Worm (Caenorhabditis elegans) whole organism, young adult: ENCODE data around the gene ifg-1.

Experiments used
- B0019.2 ChIP-seq: fragments of 200-800 bp; sonication (Bioruptor generic); conservative IDR thresholded peaks from 2 replicates; pipeline ENCODE4 v1.3.6; 2022; ENCODE audit warnings: missing genetic modification reagents, missing genetic modification characterization, missing compliant biosample characterization
- C06A6.2 ChIP-seq: fragments of 200-800 bp; sonication (Bioruptor generic); conservative IDR thresholded peaks from 2 replicates; pipeline ENCODE4 v1.3.6; 2022; ENCODE audit warnings: missing genetic modification characterization, missing compliant biosample characterization
- D2030.7 ChIP-seq: fragments of 200-800 bp; sonication (Bioruptor generic); IDR thresholded peaks from 2 replicates; pipeline ENCODE4 v1.3.6; 2022; ENCODE audit warnings: missing genetic modification reagents, missing genetic modification characterization, missing compliant biosample characterization
- F33H1.4 ChIP-seq: fragments of 200-800 bp; sonication (Bioruptor generic); IDR thresholded peaks from 2 replicates; pipeline ENCODE4 v1.3.6; 2022; ENCODE audit warnings: missing genetic modification reagents, missing genetic modification characterization, missing compliant biosample characterization
- T07F8.4 ChIP-seq: sonication (generic microtip); optimal IDR thresholded peaks from 2 replicates; lab custom pipeline; 2016; ENCODE audit warnings: mild to moderate bottlenecking, missing genetic modification characterization, moderate library complexity, missing compliant biosample characterization
- Y53F4B.3 ChIP-seq: fragments of 200-800 bp; sonication (Bioruptor generic); IDR thresholded peaks from 2 replicates; pipeline ENCODE4 v1.3.6; 2022; ENCODE audit warnings: missing genetic modification reagents, missing genetic modification characterization, missing compliant biosample characterization
- Y53G8AR.9 ChIP-seq: fragments of 200-800 bp; sonication (Bioruptor generic); conservative IDR thresholded peaks from 2 replicates; pipeline ENCODE4 v1.3.6; 2022; ENCODE audit warnings: missing genetic modification reagents, missing genetic modification characterization, missing compliant biosample characterization
- aptf-3 ChIP-seq: fragments of 200-800 bp; sonication (Bioruptor generic); IDR thresholded peaks from 2 replicates; pipeline ENCODE4 v1.3.6; 2022; ENCODE audit warnings: missing genetic modification characterization, missing compliant biosample characterization
- attf-3 ChIP-seq: fragments of 200-800 bp; sonication (Bioruptor generic); conservative IDR thresholded peaks from 2 replicates; pipeline ENCODE4 v1.3.6; 2022; ENCODE audit warnings: missing genetic modification reagents, missing genetic modification characterization, missing compliant biosample characterization
- attf-5 ChIP-seq: fragments of 200-800 bp; sonication (Bioruptor generic); optimal IDR thresholded peaks from 2 replicates; lab custom pipeline; 2018; ENCODE audit warnings: mild to moderate bottlenecking, missing genetic modification characterization, missing compliant biosample characterization
- cebp-2 ChIP-seq: fragments of 200-800 bp; sonication (Bioruptor generic); IDR thresholded peaks from 2 replicates; pipeline ENCODE4 v1.3.6; 2022; ENCODE audit warnings: missing genetic modification characterization, missing compliant biosample characterization
- ceh-91 ChIP-seq: fragments of 200-800 bp; sonication (Bioruptor generic); IDR thresholded peaks from 2 replicates; pipeline ENCODE4 v1.3.6; 2022; ENCODE audit warnings: missing genetic modification reagents, missing genetic modification characterization, missing compliant biosample characterization
- chd-7 ChIP-seq: sonication (generic microtip); optimal IDR thresholded peaks from 2 replicates; lab custom pipeline; 2016; ENCODE audit warnings: mild to moderate bottlenecking, missing genetic modification characterization, moderate library complexity, missing compliant biosample characterization
- dox-1 ChIP-seq: fragments of 200-800 bp; sonication (Bioruptor generic); IDR thresholded peaks from 2 replicates; pipeline ENCODE4 v1.3.6; 2022; ENCODE audit warnings: missing genetic modification reagents, missing genetic modification characterization, missing compliant biosample characterization
- dpff-1 ChIP-seq: sonication (generic microtip); optimal IDR thresholded peaks from 2 replicates; lab custom pipeline; 2017; ENCODE audit warnings: mild to moderate bottlenecking, missing genetic modification characterization, missing compliant biosample characterization
- dpl-1 ChIP-seq: fragments of 150-350 bp; optimal IDR thresholded peaks from 2 replicates; lab custom pipeline; 2014; ENCODE audit warnings: missing biosample characterization, missing genetic modification reagents, missing genetic modification characterization
- efl-1 ChIP-seq: fragments of 150-350 bp; optimal IDR thresholded peaks from 2 replicates; lab custom pipeline; 2014; ENCODE audit warnings: missing biosample characterization, missing genetic modification reagents, missing genetic modification characterization
- egl-18 ChIP-seq: fragments of 200-800 bp; sonication (Bioruptor generic); IDR thresholded peaks from 2 replicates; pipeline ENCODE4 v1.3.6; 2022; ENCODE audit warnings: missing genetic modification reagents, missing genetic modification characterization, missing compliant biosample characterization
- egl-44 ChIP-seq: fragments of 200-800 bp; sonication (Bioruptor generic); IDR thresholded peaks from 2 replicates; pipeline ENCODE4 v1.3.6; 2022; ENCODE audit warnings: missing genetic modification reagents, missing genetic modification characterization, missing compliant biosample characterization
- him-1 ChIP-seq: sonication (generic microtip); optimal IDR thresholded peaks from 2 replicates; lab custom pipeline; 2016; ENCODE audit warnings: missing genotype, missing genetic modification reagents, missing genetic modification characterization, missing compliant biosample characterization
- hsf-1 ChIP-seq: fragments of 200-800 bp; sonication (Bioruptor generic); IDR thresholded peaks from 2 replicates; pipeline ENCODE4 v1.3.6; 2022; ENCODE audit warnings: missing genetic modification reagents, missing genetic modification characterization, missing compliant biosample characterization
- let-526 ChIP-seq: fragments of 200-800 bp; sonication (Bioruptor generic); IDR thresholded peaks from 2 replicates; pipeline ENCODE4 v1.3.6; 2022; ENCODE audit warnings: missing genetic modification reagents, missing genetic modification characterization, missing compliant biosample characterization
- lin-26 ChIP-seq: fragments of 200-800 bp; sonication (Bioruptor generic); IDR thresholded peaks from 2 replicates; pipeline ENCODE4 v1.3.6; 2022; ENCODE audit warnings: missing genetic modification reagents, missing genetic modification characterization, missing compliant biosample characterization
- lin-54 ChIP-seq: fragments of 200-800 bp; sonication (Bioruptor generic); optimal IDR thresholded peaks from 2 replicates; lab custom pipeline; 2018; ENCODE audit warnings: mild to moderate bottlenecking, missing genetic modification characterization, missing compliant biosample characterization
- lsl-1 ChIP-seq: fragments of 200-800 bp; sonication (Bioruptor generic); optimal IDR thresholded peaks from 2 replicates; lab custom pipeline; 2018; ENCODE audit warnings: mild to moderate bottlenecking, missing genetic modification characterization, moderate library complexity, missing compliant biosample characterization
- lsy-27 ChIP-seq: sonication (generic microtip); optimal IDR thresholded peaks from 2 replicates; lab custom pipeline; 2017; ENCODE audit warnings: missing genetic modification characterization, mild to moderate bottlenecking, missing compliant biosample characterization, antibody characterized with exemption, missing genotype, borderline replicate concordance; ENCODE audit not compliant: insufficient read depth
- madf-6 ChIP-seq: fragments of 200-800 bp; sonication (Bioruptor generic); IDR thresholded peaks from 2 replicates; pipeline ENCODE4 v1.3.6; 2022; ENCODE audit warnings: missing genetic modification reagents, missing genetic modification characterization, missing compliant biosample characterization
- madf-8 ChIP-seq: fragments of 200-800 bp; sonication (Bioruptor generic); conservative IDR thresholded peaks from 2 replicates; pipeline ENCODE4 v1.3.6; 2022; ENCODE audit warnings: missing genetic modification reagents, missing genetic modification characterization, missing compliant biosample characterization
- nhr-27 ChIP-seq: fragments of 200-800 bp; sonication (Bioruptor generic); optimal IDR thresholded peaks from 2 replicates; lab custom pipeline; 2018; ENCODE audit warnings: mild to moderate bottlenecking, missing genetic modification characterization, moderate library complexity, missing compliant biosample characterization
- pbrm-1 ChIP-seq: fragments of 200-800 bp; sonication (Bioruptor generic); IDR thresholded peaks from 2 replicates; pipeline ENCODE4 v1.3.6; 2022; ENCODE audit warnings: missing genetic modification reagents, missing genetic modification characterization, missing compliant biosample characterization
- snpc-1.1 ChIP-seq: sonication (generic microtip); optimal IDR thresholded peaks from 2 replicates; lab custom pipeline; 2017; ENCODE audit warnings: missing genetic modification characterization, mild to moderate bottlenecking, missing compliant biosample characterization, antibody characterized with exemption, moderate library complexity, missing genotype, missing genetic modification reagents; ENCODE audit not compliant: insufficient read depth
- snpc-3.4 ChIP-seq: sonication (generic microtip); optimal IDR thresholded peaks from 2 replicates; lab custom pipeline; 2017; ENCODE audit warnings: missing genetic modification characterization, mild to moderate bottlenecking, missing compliant biosample characterization, antibody characterized with exemption, moderate library complexity, missing genotype, missing genetic modification reagents
- somi-1 ChIP-seq: fragments of 200-800 bp; sonication (Bioruptor generic); optimal IDR thresholded peaks from 2 replicates; lab custom pipeline; 2018; ENCODE audit warnings: mild to moderate bottlenecking, missing genetic modification characterization, missing compliant biosample characterization
- xnd-1 ChIP-seq: sonication (generic microtip); optimal IDR thresholded peaks from 2 replicates; lab custom pipeline; 2016; ENCODE audit warnings: missing genotype, missing genetic modification reagents, missing genetic modification characterization, missing compliant biosample characterization
- ztf-26 ChIP-seq: sonication (generic microtip); optimal IDR thresholded peaks from 2 replicates; lab custom pipeline; 2017; ENCODE audit warnings: missing genetic modification characterization, missing compliant biosample characterization

Gene ifg-1

DNA sequence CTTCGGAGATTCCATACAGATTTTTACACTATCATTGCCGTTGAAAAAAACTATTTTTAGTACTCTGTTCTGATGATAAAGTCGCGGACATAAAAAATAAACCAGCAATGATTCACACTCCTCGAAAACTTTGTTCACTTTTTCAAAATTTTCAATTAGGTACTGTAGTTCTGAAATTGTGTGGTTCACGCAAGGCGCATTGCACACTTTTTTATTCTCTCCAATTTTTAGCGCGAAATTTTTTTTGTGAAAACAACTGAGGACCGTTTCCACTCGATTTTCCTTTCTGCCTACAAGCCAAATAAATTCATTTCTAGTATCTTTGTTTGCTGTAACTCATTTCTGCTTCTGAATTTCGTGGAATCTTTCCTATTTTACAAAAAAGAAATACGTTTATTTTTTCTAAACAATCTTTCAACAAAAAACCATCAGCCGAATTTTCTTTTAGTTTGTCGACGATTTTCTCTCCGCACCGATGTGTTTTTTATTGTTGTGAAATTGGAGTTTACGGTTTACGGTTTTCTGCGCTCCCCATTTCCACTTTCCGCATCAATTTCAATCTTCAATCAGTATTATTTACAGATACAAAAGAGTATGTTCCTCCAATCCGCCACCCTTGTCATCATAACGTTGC is 36.3 kb downstream of the ifg-1 start, which contains the start of gene F35C11.5:
F35C11.5 (plus strand) TSS at position 584 of the 634 bp plus-strand sequence.
- TF ChIP-seq F33H1.4 (peak; percentile 67), madf-8 (GFP tag; lab: Robert Waterston, UW) (peak; percentile 75), dox-1 (GFP tag; lab: Robert Waterston, UW) (peak; percentile 21; the same call in 1 of the 2 replicates), lsl-1 (GFP tag; lab: Kevin White, UChicago) (peak; percentile 93), madf-6 (GFP tag; lab: Robert Waterston, UW) (peak; percentile 92), egl-18 (GFP tag; lab: Robert Waterston, UW) (no peak), cebp-2 (GFP tag; lab: Robert Waterston, UW) (no peak), D2030.7 (peak; percentile 39; the same call in 1 of the 2 replicates), snpc-3.4 (tag; lab: Kevin White, UChicago) (peak; percentile 29), snpc-1.1 (tag; lab: Kevin White, UChicago) (no peak), xnd-1 (peak; percentile 88), lin-54 (GFP tag; lab: Kevin White, UChicago) (peak; percentile 48), dpl-1 (peak; percentile 66), efl-1 (GFP tag; lab: Kevin White, UChicago) (peak; percentile 86), nhr-27 (no peak), ceh-91 (GFP tag; lab: Robert Waterston, UW) (peak; percentile 79), B0019.2 (GFP tag; lab: Robert Waterston, UW) (peak; percentile 45; the same call in 1 of the 2 replicates), him-1 (tag; lab: Kevin White, UChicago) (peak; percentile 13)
- TF ChIP-seq, all 124 proteins: peak for 14

DNA sequence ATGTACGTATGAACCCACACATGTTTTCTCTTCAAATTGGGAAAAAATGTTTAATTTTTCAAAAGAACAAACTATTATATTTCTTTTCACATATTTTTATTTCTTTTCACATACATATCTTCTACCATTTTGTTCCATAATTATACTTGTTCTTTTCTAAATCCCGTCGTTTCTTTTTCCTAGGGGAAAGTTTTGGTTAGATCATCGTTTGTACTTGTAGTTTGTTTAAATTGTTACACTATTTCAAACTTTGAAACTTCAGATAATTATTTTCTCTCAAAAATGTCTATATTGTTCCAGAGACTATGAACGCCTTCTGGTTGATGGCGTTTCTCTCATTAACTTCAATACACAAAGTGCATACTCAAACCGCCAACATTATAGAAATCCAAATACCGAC is 39.0 kb downstream of the ifg-1 start, which contains the start of gene F35C11.7:
F35C11.7 (plus strand) TSS at position 301 of the 400 bp plus-strand sequence.
- TF ChIP-seq pbrm-1 (GFP tag; lab: Robert Waterston, UW) (no peak), aptf-3 (GFP tag; lab: Robert Waterston, UW) (no peak), dpff-1 (tag; lab: Kevin White, UChicago) (no peak), T07F8.4 (tag; lab: Kevin White, UChicago) (no peak), chd-7 (tag; lab: Kevin White, UChicago) (no peak)

ce11 chrII:8259038-8259437 is 42.0 kb downstream of the ifg-1 start, which contains the start of gene F35C11.6:
Gene F35C11.6, minus strand, starts transcription at chrII:8259138.
- TF ChIP-seq xnd-1 (no peak), Y53G8AR.9 (GFP tag; lab: Robert Waterston, UW) (no peak), attf-5 (GFP tag; lab: Kevin White, UChicago) (no peak), egl-44 (no peak), snpc-3.4 (tag; lab: Kevin White, UChicago) (no peak), let-526 (GFP tag; lab: Robert Waterston, UW) (no peak), lin-26 (GFP tag; lab: Robert Waterston, UW) (no peak), lsy-27 (tag; lab: Kevin White, UChicago) (no peak)

DNA sequence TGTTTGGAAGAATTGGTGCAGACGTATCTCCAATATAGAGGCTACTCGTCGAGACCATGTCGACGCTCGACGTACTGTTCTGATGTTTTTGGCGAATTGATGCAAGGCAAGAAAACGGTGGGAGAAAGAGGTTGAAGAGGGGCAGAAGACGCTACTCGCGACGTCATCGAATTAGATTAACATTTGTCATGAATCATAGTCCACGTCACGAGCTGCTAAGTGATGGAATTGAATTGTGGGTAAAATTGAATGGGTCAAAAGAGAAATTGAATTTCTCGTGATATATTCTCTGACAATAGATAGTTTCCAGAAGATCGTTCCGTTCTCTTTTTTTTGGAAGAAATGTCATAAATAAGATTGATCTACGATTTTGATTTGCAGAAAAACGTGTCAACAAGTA is 42.7 kb downstream of the ifg-1 start:
- TF ChIP-seq somi-1 (GFP tag; lab: Kevin White, UChicago) (peak; percentile 52), attf-3 (GFP tag; lab: Robert Waterston, UW) (no peak), ztf-26 (tag; lab: Kevin White, UChicago) (peak; percentile 66), Y53F4B.3 (GFP tag; lab: Robert Waterston, UW) (no peak), hsf-1 (GFP tag; lab: Robert Waterston, UW) (0 out of 2 replicates have a peak, but pooled peaks have one; percentile 53), C06A6.2 (GFP tag; lab: Robert Waterston, UW) (0 out of 2 replicates have a peak, but pooled peaks have one; percentile 17), lin-26 (GFP tag; lab: Robert Waterston, UW) (peak; percentile 28; the same call in 1 of the 2 replicates)
